Worm (Caenorhabditis elegans) whole organism, L1 larva: Measurements from ENCODE around the gene fbxb-87.
A peak's percentile ranks its signal among the peaks of the same experiment; 100 is the strongest.

ENCODE experiments used
- C04F5.9 ChIP-seq: sonication (generic microtip); optimal IDR thresholded peaks from 2 replicates; lab custom pipeline; 2016; ENCODE audit warnings: missing genetic modification characterization, missing compliant biosample characterization
- C34B4.2 ChIP-seq: sonication (generic microtip); optimal IDR thresholded peaks from 2 replicates; lab custom pipeline; 2017; ENCODE audit warnings: mild to moderate bottlenecking, missing genetic modification characterization, missing compliant biosample characterization
- Y116A8C.19 ChIP-seq: sonication (generic microtip); optimal IDR thresholded peaks from 2 replicates; lab custom pipeline; 2016; ENCODE audit warnings: missing compliant biosample characterization, missing genetic modification characterization, borderline replicate concordance
- aha-1 ChIP-seq: fragments of 150-350 bp; optimal IDR thresholded peaks from 2 replicates; lab custom pipeline; 2014; ENCODE audit warnings: missing biosample characterization, missing genetic modification characterization
- alr-1 ChIP-seq: fragments of 200-800 bp; sonication (Bioruptor generic); optimal IDR thresholded peaks from 2 replicates; lab custom pipeline; 2018; ENCODE audit warnings: borderline replicate concordance, mild to moderate bottlenecking, missing genetic modification characterization, missing compliant biosample characterization
- aly-2 ChIP-seq: fragments of 150-350 bp; optimal IDR thresholded peaks from 2 replicates; lab custom pipeline; 2014; ENCODE audit warnings: missing biosample characterization, missing genetic modification characterization
- blmp-1 ChIP-seq: fragments of 150-350 bp; optimal IDR thresholded peaks from 2 replicates; lab custom pipeline; 2014; ENCODE audit warnings: missing biosample characterization, missing genetic modification characterization
- ceh-88 ChIP-seq: fragments of 200-800 bp; sonication (Bioruptor generic); IDR thresholded peaks from 2 replicates; pipeline ENCODE4 v1.3.6; 2022; ENCODE audit warnings: missing genetic modification characterization, missing compliant biosample characterization
- dsc-1 ChIP-seq: sonication (generic microtip); optimal IDR thresholded peaks from 2 replicates; lab custom pipeline; 2016; ENCODE audit warnings: mild to moderate bottlenecking, missing genetic modification characterization, missing compliant biosample characterization
- efl-1 ChIP-seq, 4 experiments: fragments of 150-350 bp; optimal IDR thresholded peaks in 3 of 4; peaks in 1 of 4; 1 replicate in 1 of 4; 2 replicates in 3 of 4; lab custom pipeline; 2014; ENCODE audit warnings: missing biosample characterization in 2 of 4, missing genetic modification characterization in 2 of 4, missing genetic modification reagents in 2 of 4
- efl-3 ChIP-seq: fragments of 200-800 bp; sonication (Bioruptor generic); optimal IDR thresholded peaks from 2 replicates; lab custom pipeline; 2018; ENCODE audit warnings: mild to moderate bottlenecking, missing genetic modification characterization, missing compliant biosample characterization
- egl-13 ChIP-seq: sonication (generic microtip); optimal IDR thresholded peaks from 2 replicates; lab custom pipeline; 2016; ENCODE audit warnings: missing genotype, missing genetic modification reagents, missing genetic modification characterization, missing compliant biosample characterization
- egl-27 ChIP-seq, 2 experiments: fragments of 150-350 bp in 1 of 2; sonication (generic microtip); optimal IDR thresholded peaks; 3 replicates each; lab custom pipeline; 2017 to 2018; ENCODE audit warnings: missing biosample characterization in 2 of 2, missing genetic modification characterization in 2 of 2, missing genetic modification reagents in 2 of 2
- elt-2 ChIP-seq: sonication (generic microtip); optimal IDR thresholded peaks from 2 replicates; lab custom pipeline; 2016; ENCODE audit warnings: missing genetic modification characterization, mild to moderate bottlenecking, inconsistent platforms, missing compliant biosample characterization, missing genetic modification reagents
- fkh-4 ChIP-seq: sonication (generic microtip); optimal IDR thresholded peaks from 2 replicates; lab custom pipeline; 2016; ENCODE audit warnings: missing compliant biosample characterization, missing genetic modification characterization, borderline replicate concordance
- fkh-8 ChIP-seq: sonication (generic microtip); optimal IDR thresholded peaks from 2 replicates; lab custom pipeline; 2016; ENCODE audit warnings: mild to moderate bottlenecking, missing genetic modification characterization, missing compliant biosample characterization
- fos-1 ChIP-seq: fragments of 150-350 bp; optimal IDR thresholded peaks from 2 replicates; lab custom pipeline; 2014; ENCODE audit warnings: missing biosample characterization, missing genetic modification characterization
- grh-1 ChIP-seq: fragments of 200-800 bp; sonication (Bioruptor generic); IDR thresholded peaks from 2 replicates; pipeline ENCODE4 v1.3.6; 2022; ENCODE audit warnings: missing genetic modification reagents, missing genetic modification characterization, missing compliant biosample characterization
- hlh-4 ChIP-seq: sonication (generic microtip); optimal IDR thresholded peaks from 2 replicates; lab custom pipeline; 2016; ENCODE audit warnings: mild to moderate bottlenecking, missing genetic modification characterization, missing compliant biosample characterization
- hpl-2 ChIP-seq: fragments of 150-350 bp; optimal IDR thresholded peaks from 2 replicates; lab custom pipeline; 2014; ENCODE audit warnings: missing biosample characterization, missing genetic modification reagents, missing genetic modification characterization
- irx-1 ChIP-seq: sonication (generic microtip); optimal IDR thresholded peaks from 2 replicates; lab custom pipeline; 2016; ENCODE audit warnings: missing genetic modification characterization, missing compliant biosample characterization
- isw-1 ChIP-seq: fragments of 200-800 bp; sonication (Bioruptor generic); IDR thresholded peaks from 2 replicates; pipeline ENCODE4 v1.3.6; 2022; ENCODE audit warnings: missing genetic modification characterization, missing compliant biosample characterization
- lin-14 ChIP-seq: fragments of 200-800 bp; sonication (Bioruptor generic); optimal IDR thresholded peaks from 2 replicates; lab custom pipeline; 2018; ENCODE audit warnings: mild to moderate bottlenecking, missing genetic modification characterization, moderate library complexity, missing compliant biosample characterization
- lin-35 ChIP-seq, 2 experiments: fragments of 150-350 bp; optimal IDR thresholded peaks; 2 replicates each; lab custom pipeline; 2014; ENCODE audit warnings: missing biosample characterization in 2 of 2, missing genetic modification characterization in 2 of 2, missing genetic modification reagents in 2 of 2
- lin-39 ChIP-seq: fragments of 150-350 bp; optimal IDR thresholded peaks from 2 replicates; lab custom pipeline; 2014; ENCODE audit warnings: missing biosample characterization, missing genetic modification reagents, missing genetic modification characterization
- lsy-2 ChIP-seq, 2 experiments: fragments of 150-350 bp; optimal IDR thresholded peaks; 2 replicates each; lab custom pipeline; 2014; ENCODE audit warnings: missing biosample characterization in 2 of 2, missing genetic modification characterization in 2 of 2
- mef-2 ChIP-seq: fragments of 150-350 bp; optimal IDR thresholded peaks from 2 replicates; lab custom pipeline; 2014; ENCODE audit warnings: missing biosample characterization, missing genetic modification characterization
- mep-1 ChIP-seq: fragments of 150-350 bp; optimal IDR thresholded peaks from 2 replicates; lab custom pipeline; 2014; ENCODE audit warnings: missing biosample characterization, missing genetic modification characterization
- nhr-12 ChIP-seq: sonication (generic microtip); optimal IDR thresholded peaks from 2 replicates; lab custom pipeline; 2017; ENCODE audit warnings: missing biosample characterization, missing genetic modification characterization
- nhr-76 ChIP-seq: sonication (generic microtip); optimal IDR thresholded peaks from 2 replicates; lab custom pipeline; 2017; ENCODE audit warnings: missing biosample characterization, missing genetic modification characterization
- nhr-77 ChIP-seq: fragments of 150-350 bp; optimal IDR thresholded peaks from 2 replicates; lab custom pipeline; 2014; ENCODE audit warnings: missing biosample characterization, missing genetic modification characterization
- nhr-85 ChIP-seq: sonication (generic microtip); peaks from one replicate; lab custom pipeline; 2016; ENCODE audit warnings: missing genetic modification characterization, inconsistent platforms, missing compliant biosample characterization
- nhr-90 ChIP-seq: sonication (generic microtip); optimal IDR thresholded peaks from 2 replicates; lab custom pipeline; 2016; ENCODE audit warnings: mild to moderate bottlenecking, missing genetic modification characterization, missing compliant biosample characterization; ENCODE audit not compliant: poor library complexity
- pag-3 ChIP-seq: sonication (generic microtip); optimal IDR thresholded peaks from 2 replicates; lab custom pipeline; 2017; ENCODE audit warnings: missing genetic modification characterization, mild to moderate bottlenecking, missing compliant biosample characterization, antibody characterized with exemption, borderline replicate concordance; ENCODE audit not compliant: insufficient read depth
- pqm-1 ChIP-seq: sonication (generic microtip); optimal IDR thresholded peaks from 3 replicates; lab custom pipeline; 2017; ENCODE audit warnings: missing biosample characterization, missing genetic modification characterization
- rnt-1 ChIP-seq: sonication (generic microtip); optimal IDR thresholded peaks from 2 replicates; lab custom pipeline; 2016; ENCODE audit warnings: mild to moderate bottlenecking, missing genetic modification characterization, moderate library complexity, missing compliant biosample characterization
- snpc-4 ChIP-seq: fragments of 150-350 bp; optimal IDR thresholded peaks from 2 replicates; lab custom pipeline; 2014; ENCODE audit warnings: missing biosample characterization, missing genetic modification characterization
- snu-23 ChIP-seq: sonication (generic microtip); optimal IDR thresholded peaks from 2 replicates; lab custom pipeline; 2016; ENCODE audit warnings: missing genetic modification characterization, missing compliant biosample characterization
- sox-4 ChIP-seq: sonication (generic microtip); optimal IDR thresholded peaks from 2 replicates; lab custom pipeline; 2016; ENCODE audit warnings: missing genetic modification characterization, missing compliant biosample characterization
- sptf-1 ChIP-seq: fragments of 150-350 bp; optimal IDR thresholded peaks from 2 replicates; lab custom pipeline; 2014; ENCODE audit warnings: missing biosample characterization, missing genetic modification characterization
- sup-37 ChIP-seq: fragments of 200-800 bp; sonication (Bioruptor generic); optimal IDR thresholded peaks from 2 replicates; lab custom pipeline; 2018; ENCODE audit warnings: mild to moderate bottlenecking, missing genetic modification characterization, missing compliant biosample characterization
- swsn-7 ChIP-seq: sonication (generic microtip); optimal IDR thresholded peaks from 2 replicates; lab custom pipeline; 2016; ENCODE audit warnings: missing genetic modification characterization, missing compliant biosample characterization
- tlp-1 ChIP-seq: fragments of 150-350 bp; optimal IDR thresholded peaks from 2 replicates; lab custom pipeline; 2014; ENCODE audit warnings: missing biosample characterization, missing genetic modification characterization
- unc-130 ChIP-seq: fragments of 150-350 bp; optimal IDR thresholded peaks from 2 replicates; lab custom pipeline; 2017; ENCODE audit warnings: missing biosample characterization, missing genetic modification characterization, inconsistent platforms
- unc-62 ChIP-seq: fragments of 150-350 bp; optimal IDR thresholded peaks from 2 replicates; lab custom pipeline; 2014; ENCODE audit warnings: missing biosample characterization, missing genetic modification reagents, missing genetic modification characterization
- unc-98 ChIP-seq: fragments of 200-800 bp; sonication (Bioruptor generic); IDR thresholded peaks from 2 replicates; pipeline ENCODE4 v1.3.6; 2022; ENCODE audit warnings: missing genetic modification characterization, missing compliant biosample characterization
- vab-15 ChIP-seq: sonication (generic microtip); optimal IDR thresholded peaks from 2 replicates; lab custom pipeline; 2017; ENCODE audit warnings: missing genotype, mild to moderate bottlenecking, missing genetic modification characterization, missing compliant biosample characterization
- ztf-4 ChIP-seq: fragments of 150-350 bp; optimal IDR thresholded peaks from 2 replicates; lab custom pipeline; 2014; ENCODE audit warnings: missing biosample characterization, missing genetic modification characterization

The fbxb-87 gene

ce11 chrIII:10880083-10880482 is 14.2 kb upstream of the fbxb-87 start, which contains the start of gene C44B9.3:
Gene C44B9.3, minus strand, starts transcription at chrIII:10880183.
- TF ChIP-seq C34B4.2 (tag; lab: Kevin White, UChicago) (no peak), efl-1 (optimal IDR thresholded peaks at IDR 0.05; lab: Kevin White, UChicago) (no peak), efl-1 (GFP tag; optimal IDR thresholded peaks at IDR 0.05 in 1 of 2; lab: Kevin White, UChicago) (peak in 1 of 2 experiments; percentile 12)
- TF ChIP-seq, all 84 proteins: peak for 1

- TF ChIP-seq unc-62 (GFP tag; lab: Kevin White, UChicago) (no peak), dsc-1 (tag; lab: Kevin White, UChicago) (no peak), egl-27 (tag; optimal IDR thresholded peaks at IDR 0.05; lab: Kevin White, UChicago) (no peak), fkh-4 (tag; lab: Kevin White, UChicago) (no peak), snu-23 (GFP tag; lab: Kevin White, UChicago) (no peak), elt-2 (no peak), nhr-90 (tag; lab: Kevin White, UChicago) (no peak), pag-3 (tag; lab: Kevin White, UChicago) (no peak), lin-35 (GFP tag; optimal IDR thresholded peaks at IDR 0.05; lab: Kevin White, UChicago) (no peak), nhr-76 (tag; lab: Kevin White, UChicago) (no peak), fkh-8 (no peak), sptf-1 (tag; lab: Kevin White, UChicago) (no peak)
Measured at ce11 chrIII:10881462-10881861, 12.9 kb upstream of the fbxb-87 start, which contains the start of gene athp-1. Gene athp-1, plus strand, starts transcription at chrIII:10881766.

DNA sequence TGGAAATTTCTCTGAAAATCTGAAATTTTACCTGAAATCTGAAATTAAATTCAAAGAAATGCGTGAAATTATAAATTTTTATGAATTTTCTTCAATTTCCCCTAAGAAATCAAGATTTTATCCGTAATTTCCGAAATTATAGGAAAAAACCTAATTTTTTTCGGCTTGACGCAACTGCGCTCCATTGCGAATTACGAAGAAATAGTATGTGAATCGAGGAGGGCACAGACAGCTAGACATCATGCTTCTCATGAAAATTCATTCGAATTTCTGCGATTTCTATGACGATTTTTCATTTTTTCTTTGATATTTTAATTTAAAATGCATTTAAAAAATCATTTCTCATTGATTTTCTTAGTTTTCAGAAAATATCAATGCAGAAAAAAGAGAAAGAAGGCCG is 12.3 kb upstream of the fbxb-87 start:
- TF ChIP-seq sup-37 (GFP tag; lab: Kevin White, UChicago) (no peak), snpc-4 (tag; lab: Kevin White, UChicago) (peak; percentile 37), efl-3 (GFP tag; lab: Kevin White, UChicago) (no peak), rnt-1 (tag; lab: Kevin White, UChicago) (no peak), alr-1 (tag; lab: Kevin White, UChicago) (no peak), ztf-4 (tag; lab: Kevin White, UChicago) (no peak), elt-2 (no peak), hlh-4 (no peak), unc-62 (GFP tag; lab: Kevin White, UChicago) (no peak), lin-14 (GFP tag; lab: Kevin White, UChicago) (no peak), dsc-1 (tag; lab: Kevin White, UChicago) (peak; percentile 81), sptf-1 (tag; lab: Kevin White, UChicago) (no peak), vab-15 (peak; percentile 2), sox-4 (tag; lab: Kevin White, UChicago) (peak; percentile 20), fos-1 (tag; lab: Kevin White, UChicago) (peak; percentile 56), unc-98 (GFP tag; lab: Robert Waterston, UW) (no peak), aha-1 (peak; percentile 2), aly-2 (peak; percentile 41), irx-1 (tag; lab: Kevin White, UChicago) (peak; percentile 73), grh-1 (GFP tag; lab: Robert Waterston, UW) (peak; percentile 22; the same call in 1 of the 2 replicates), Y116A8C.19 (no peak), nhr-85 (tag; lab: Kevin White, UChicago) (peak; percentile 87), isw-1 (GFP tag; lab: Robert Waterston, UW) (peak; percentile 61), lin-39 (peak; percentile 74), nhr-12 (tag; lab: Kevin White, UChicago) (no peak), ceh-88 (no peak), swsn-7 (tag; lab: Kevin White, UChicago) (peak; percentile 79), mef-2 (tag; lab: Kevin White, UChicago) (no peak), lsy-2 (tag; optimal IDR thresholded peaks at IDR 0.05; lab: Kevin White, UChicago) (peak; percentile 82 to 84), mep-1 (tag; lab: Kevin White, UChicago) (peak; percentile 89), pqm-1 (no peak), nhr-77 (peak; percentile 56), hpl-2 (GFP tag; lab: Kevin White, UChicago) (peak; percentile 18), egl-13 (tag; lab: Kevin White, UChicago) (peak; percentile 60), C04F5.9 (tag; lab: Kevin White, UChicago) (peak; percentile 13), tlp-1 (no peak), blmp-1 (tag; lab: Kevin White, UChicago) (peak; percentile 40), unc-130 (tag; lab: Kevin White, UChicago) (peak; percentile 31)
